Worm (Caenorhabditis elegans) whole organism, late embryonic: ENCODE results near the gene cct-2.

Source experiments
- nhr-11 ChIP-seq: fragments of 150-350 bp; optimal IDR thresholded peaks from 2 replicates; lab custom pipeline; 2014; ENCODE audit warnings: missing biosample characterization, missing genetic modification characterization
- odd-2 ChIP-seq: sonication (generic microtip); optimal IDR thresholded peaks from 2 replicates; lab custom pipeline; 2017; ENCODE audit warnings: antibody characterized with exemption, mild to moderate bottlenecking, missing genetic modification characterization, missing compliant biosample characterization

ce11 chrII:8948640-8949039, 21.1 kb downstream of the cct-2 start:
- TF ChIP-seq odd-2 (tag; lab: Kevin White, UChicago) (no peak), nhr-11 (no peak)
